Worm (Caenorhabditis elegans) whole organism, mixed stage, embryonic: ENCODE results near the gene M106.2.

Experiments used
- M03D4.4 ChIP-seq: sonication (generic microtip); optimal IDR thresholded peaks from 2 replicates; lab custom pipeline; 2017; ENCODE audit warnings: mild to moderate bottlenecking, missing genetic modification characterization, missing compliant biosample characterization
- bed-3 ChIP-seq: fragments of 200-800 bp; sonication (Bioruptor generic); optimal IDR thresholded peaks from 3 replicates; lab custom pipeline; 2018; ENCODE audit warnings: mild to moderate bottlenecking, missing genetic modification characterization, moderate library complexity, missing compliant biosample characterization
- blmp-1 ChIP-seq: fragments of 150-350 bp; optimal IDR thresholded peaks from 2 replicates; lab custom pipeline; 2014; ENCODE audit warnings: missing biosample characterization, missing genetic modification characterization
- ceh-39 ChIP-seq: fragments of 150-350 bp; optimal IDR thresholded peaks from 2 replicates; lab custom pipeline; 2014; ENCODE audit warnings: missing biosample characterization, missing genetic modification characterization
- ceh-43 ChIP-seq: fragments of 200-800 bp; sonication (Bioruptor generic); optimal IDR thresholded peaks from 2 replicates; lab custom pipeline; 2018; ENCODE audit warnings: mild to moderate bottlenecking, missing genetic modification characterization, moderate library complexity, missing compliant biosample characterization
- ceh-83 ChIP-seq: fragments of 200-800 bp; sonication (Bioruptor generic); optimal IDR thresholded peaks from 2 replicates; lab custom pipeline; 2018; ENCODE audit warnings: mild to moderate bottlenecking, missing genetic modification characterization, missing compliant biosample characterization
- ces-1 ChIP-seq: fragments of 150-350 bp; optimal IDR thresholded peaks from 2 replicates; lab custom pipeline; 2014; ENCODE audit warnings: missing biosample characterization, missing genetic modification reagents, missing genetic modification characterization
- cnd-1 ChIP-seq: fragments of 200-800 bp; sonication (Bioruptor generic); optimal IDR thresholded peaks from 2 replicates; lab custom pipeline; 2018; ENCODE audit warnings: mild to moderate bottlenecking, missing genetic modification characterization, missing compliant biosample characterization
- drap-1 ChIP-seq: fragments of 200-800 bp; sonication (Bioruptor generic); optimal IDR thresholded peaks from 3 replicates; lab custom pipeline; 2018; ENCODE audit warnings: mild to moderate bottlenecking, missing genetic modification characterization, missing compliant biosample characterization
- elt-1 ChIP-seq: sonication (generic microtip); optimal IDR thresholded peaks from 2 replicates; lab custom pipeline; 2017; ENCODE audit warnings: missing genetic modification characterization, mild to moderate bottlenecking, missing compliant biosample characterization, antibody characterized with exemption, moderate library complexity, borderline replicate concordance; ENCODE audit not compliant: insufficient read depth
- elt-3 ChIP-seq: fragments of 150-350 bp; optimal IDR thresholded peaks from 2 replicates; lab custom pipeline; 2014; ENCODE audit warnings: missing biosample characterization, missing genetic modification characterization
- flh-1 ChIP-seq: fragments of 200-800 bp; sonication (Bioruptor generic); optimal IDR thresholded peaks from 2 replicates; lab custom pipeline; 2018; ENCODE audit warnings: mild to moderate bottlenecking, missing genetic modification characterization, moderate library complexity, missing compliant biosample characterization
- ham-2 ChIP-seq: fragments of 200-800 bp; sonication (Bioruptor generic); optimal IDR thresholded peaks from 2 replicates; lab custom pipeline; 2018; ENCODE audit warnings: mild to moderate bottlenecking, missing genetic modification characterization, missing compliant biosample characterization
- hlh-1 ChIP-seq: fragments of 150-350 bp; optimal IDR thresholded peaks from 2 replicates; lab custom pipeline; 2014; ENCODE audit warnings: missing biosample characterization, missing genetic modification reagents, missing genetic modification characterization
- lin-13 ChIP-seq: fragments of 150-350 bp; optimal IDR thresholded peaks from 2 replicates; lab custom pipeline; 2014; ENCODE audit warnings: missing biosample characterization, missing genetic modification characterization
- lin-32 ChIP-seq: fragments of 200-800 bp; sonication (Bioruptor generic); optimal IDR thresholded peaks from 2 replicates; lab custom pipeline; 2018; ENCODE audit warnings: mild to moderate bottlenecking, missing genetic modification characterization, missing compliant biosample characterization
- lsy-2 ChIP-seq: fragments of 150-350 bp; optimal IDR thresholded peaks from 2 replicates; lab custom pipeline; 2014; ENCODE audit warnings: missing biosample characterization, missing genetic modification characterization
- mab-5 ChIP-seq: fragments of 150-350 bp; optimal IDR thresholded peaks from 2 replicates; lab custom pipeline; 2014; ENCODE audit warnings: missing biosample characterization, missing genetic modification characterization
- mep-1 ChIP-seq: fragments of 150-350 bp; optimal IDR thresholded peaks from 2 replicates; lab custom pipeline; 2017; ENCODE audit warnings: missing biosample characterization, missing genetic modification reagents, missing genetic modification characterization, inconsistent platforms
- mls-2 ChIP-seq: sonication (generic microtip); optimal IDR thresholded peaks from 2 replicates; lab custom pipeline; 2016; ENCODE audit warnings: mild to moderate bottlenecking, missing genetic modification characterization, moderate library complexity, missing compliant biosample characterization
- nhr-12 ChIP-seq: fragments of 150-350 bp; optimal IDR thresholded peaks from 2 replicates; lab custom pipeline; 2014; ENCODE audit warnings: missing biosample characterization, missing genetic modification characterization
- nhr-2 ChIP-seq: fragments of 150-350 bp; optimal IDR thresholded peaks from 2 replicates; lab custom pipeline; 2014; ENCODE audit warnings: missing biosample characterization, missing genetic modification characterization
- nhr-237 ChIP-seq: fragments of 150-350 bp; optimal IDR thresholded peaks from 2 replicates; lab custom pipeline; 2014; ENCODE audit warnings: missing biosample characterization, missing genetic modification characterization
- nhr-28 ChIP-seq: fragments of 150-350 bp; optimal IDR thresholded peaks from 2 replicates; lab custom pipeline; 2014; ENCODE audit warnings: missing biosample characterization, missing genetic modification characterization
- nhr-76 ChIP-seq: sonication (generic microtip); optimal IDR thresholded peaks from 2 replicates; lab custom pipeline; 2017; ENCODE audit warnings: missing biosample characterization, missing genetic modification characterization
- pha-4 ChIP-seq: fragments of 150-350 bp; optimal IDR thresholded peaks from 2 replicates; lab custom pipeline; 2018; ENCODE audit warnings: missing biosample characterization, missing genetic modification reagents, missing genetic modification characterization
- sem-2 ChIP-seq: fragments of 200-800 bp; sonication (Bioruptor generic); optimal IDR thresholded peaks from 2 replicates; lab custom pipeline; 2018; ENCODE audit warnings: mild to moderate bottlenecking, missing genetic modification characterization, missing compliant biosample characterization
- snpc-4 ChIP-seq: fragments of 150-350 bp; optimal IDR thresholded peaks from 2 replicates; lab custom pipeline; 2014; ENCODE audit warnings: missing biosample characterization, missing genetic modification characterization
- sptf-1 ChIP-seq: sonication (generic microtip); optimal IDR thresholded peaks from 2 replicates; lab custom pipeline; 2017; ENCODE audit warnings: mild to moderate bottlenecking, missing genetic modification characterization, moderate library complexity, missing compliant biosample characterization
- tbx-8 ChIP-seq: fragments of 200-800 bp; sonication (Bioruptor generic); optimal IDR thresholded peaks from 2 replicates; lab custom pipeline; 2018; ENCODE audit warnings: mild to moderate bottlenecking, missing genetic modification characterization, moderate library complexity, missing compliant biosample characterization
- unc-120 ChIP-seq: sonication (generic microtip); optimal IDR thresholded peaks from 2 replicates; lab custom pipeline; 2017; ENCODE audit warnings: missing genetic modification characterization, missing compliant biosample characterization; ENCODE audit not compliant: poor library complexity, severe bottlenecking
- unc-39 ChIP-seq: fragments of 150-350 bp; optimal IDR thresholded peaks from 2 replicates; lab custom pipeline; 2014; ENCODE audit warnings: missing biosample characterization, missing genetic modification characterization
- unc-62 ChIP-seq: fragments of 150-350 bp; optimal IDR thresholded peaks from 2 replicates; lab custom pipeline; 2014; ENCODE audit warnings: missing biosample characterization, missing genetic modification reagents, missing genetic modification characterization
- zip-8 ChIP-seq: fragments of 150-350 bp; optimal IDR thresholded peaks from 2 replicates; lab custom pipeline; 2014; ENCODE audit warnings: missing biosample characterization, missing genetic modification characterization
- ztf-11 ChIP-seq: fragments of 150-350 bp; optimal IDR thresholded peaks from 2 replicates; lab custom pipeline; 2014; ENCODE audit warnings: missing biosample characterization, missing genetic modification characterization

M106.2 gene

ce11 chrII:10852880-10853279 is 3.1 kb upstream of the M106.2 start:
- TF ChIP-seq ztf-11 (tag; lab: Kevin White, UChicago) (no peak), nhr-28 (no peak), lin-32 (GFP tag; lab: Kevin White, UChicago) (no peak), unc-39 (no peak), bed-3 (GFP tag; lab: Kevin White, UChicago) (no peak), nhr-2 (no peak), mep-1 (no peak), pha-4 (tag; lab: Kevin White, UChicago) (no peak), lsy-2 (tag; lab: Kevin White, UChicago) (no peak), nhr-12 (tag; lab: Kevin White, UChicago) (no peak), drap-1 (GFP tag; lab: Kevin White, UChicago) (no peak), mls-2 (no peak), M03D4.4 (tag; lab: Kevin White, UChicago) (no peak), sem-2 (GFP tag; lab: Kevin White, UChicago) (no peak), tbx-8 (GFP tag; lab: Kevin White, UChicago) (no peak), ceh-39 (no peak), sptf-1 (no peak), ceh-83 (GFP tag; lab: Kevin White, UChicago) (no peak), cnd-1 (no peak)
- TF ChIP-seq, all 35 proteins: peak for 0

ce11 chrII:10851110-10851509 is 1.3 kb upstream of the M106.2 start:
- TF ChIP-seq ham-2 (GFP tag; lab: Kevin White, UChicago) (no peak), lin-32 (GFP tag; lab: Kevin White, UChicago) (no peak), unc-62 (GFP tag; lab: Kevin White, UChicago) (peak; percentile 100), snpc-4 (no peak), blmp-1 (tag; lab: Kevin White, UChicago) (no peak), drap-1 (GFP tag; lab: Kevin White, UChicago) (no peak), pha-4 (tag; lab: Kevin White, UChicago) (peak; percentile 43), lsy-2 (tag; lab: Kevin White, UChicago) (peak; percentile 3), ceh-39 (no peak), mep-1 (peak; percentile 8), nhr-237 (no peak), lin-13 (tag; lab: Kevin White, UChicago) (no peak), unc-120 (tag; lab: Kevin White, UChicago) (peak; percentile 53)

ce11 chrII:10847057-10847456 is 2.7 kb downstream of the M106.2 start:
- TF ChIP-seq ham-2 (GFP tag; lab: Kevin White, UChicago) (no peak), M03D4.4 (tag; lab: Kevin White, UChicago) (no peak), lsy-2 (tag; lab: Kevin White, UChicago) (no peak), unc-39 (no peak), elt-1 (no peak), lin-13 (tag; lab: Kevin White, UChicago) (no peak)

ce11 chrII:10843527-10843926 is 6.3 kb downstream of the M106.2 start, which contains the start of gene M106.8:
Gene M106.8, minus strand, starts transcription at chrII:10843627.
- TF ChIP-seq unc-39 (no peak), flh-1 (no peak), nhr-28 (no peak), cnd-1 (no peak), nhr-2 (no peak), sptf-1 (no peak), unc-62 (GFP tag; lab: Kevin White, UChicago) (no peak)

- TF ChIP-seq cnd-1, result peak; percentile 97
- TF ChIP-seq mls-2, result peak; percentile 98
- TF ChIP-seq ztf-11 (tag; lab: Kevin White, UChicago), result peak; percentile 49
- peak; percentile 90 for TF ChIP-seq lin-32 (GFP tag; lab: Kevin White, UChicago)
- peak; percentile 74 for TF ChIP-seq lin-13 (tag; lab: Kevin White, UChicago)
- TF ChIP-seq nhr-28, result peak; percentile 63
- TF ChIP-seq sptf-1, result peak; percentile 96
- peak; percentile 94 for TF ChIP-seq drap-1 (GFP tag; lab: Kevin White, UChicago)
- TF ChIP-seq mab-5 (tag; lab: Kevin White, UChicago), result no peak
- no peak for TF ChIP-seq elt-1
- TF ChIP-seq pha-4 (tag; lab: Kevin White, UChicago), result peak; percentile 83
- peak; percentile 84 for TF ChIP-seq unc-120 (tag; lab: Kevin White, UChicago)
- TF ChIP-seq blmp-1 (tag; lab: Kevin White, UChicago), result no peak
- TF ChIP-seq ceh-43 (GFP tag; lab: Kevin White, UChicago), result peak; percentile 92
- TF ChIP-seq M03D4.4 (tag; lab: Kevin White, UChicago), result peak; percentile 95
- TF ChIP-seq sem-2 (GFP tag; lab: Kevin White, UChicago), result peak; percentile 94
- TF ChIP-seq nhr-237, result no peak
- peak; percentile 23 for TF ChIP-seq mep-1
- peak; percentile 99 for TF ChIP-seq ceh-83 (GFP tag; lab: Kevin White, UChicago)
- peak; percentile 43 for TF ChIP-seq unc-39
- peak; percentile 33 for TF ChIP-seq ceh-39
- no peak for TF ChIP-seq elt-3 (tag; lab: Kevin White, UChicago)
- TF ChIP-seq hlh-1 (tag; lab: Kevin White, UChicago), result peak; percentile 23
- TF ChIP-seq tbx-8 (GFP tag; lab: Kevin White, UChicago), result peak; percentile 97
- peak; percentile 83 for TF ChIP-seq flh-1
- peak; percentile 59 for TF ChIP-seq lsy-2 (tag; lab: Kevin White, UChicago)
- TF ChIP-seq bed-3 (GFP tag; lab: Kevin White, UChicago), result peak; percentile 82
- TF ChIP-seq ces-1 (GFP tag; lab: Kevin White, UChicago), result no peak
- TF ChIP-seq snpc-4, result no peak
- peak; percentile 91 for TF ChIP-seq ham-2 (GFP tag; lab: Kevin White, UChicago)
- no peak for TF ChIP-seq nhr-76 (tag; lab: Kevin White, UChicago)
- TF ChIP-seq nhr-12 (tag; lab: Kevin White, UChicago), result no peak
- no peak for TF ChIP-seq zip-8 (tag; lab: Kevin White, UChicago)
- no peak for TF ChIP-seq nhr-2
- TF ChIP-seq unc-62 (GFP tag; lab: Kevin White, UChicago), result peak; percentile 12
- TF ChIP-seq, all 35 proteins: peak for 24
These were observed 9.7 kb downstream of the M106.2 start for ce11 chrII:10840067-10840466.
